Worm (Caenorhabditis elegans) whole organism, L3 larva: Measurements from ENCODE around the gene K08B12.1.

Experiments used
- R02D3.7 ChIP-seq: fragments of 150-350 bp; optimal IDR thresholded peaks from 2 replicates; lab custom pipeline; 2014; ENCODE audit warnings: missing biosample characterization, missing genetic modification characterization
- ama-1 ChIP-seq: fragments of 150-350 bp; optimal IDR thresholded peaks from 2 replicates; lab custom pipeline; 2018
- ceh-16 ChIP-seq: sonication (generic microtip); optimal IDR thresholded peaks from 2 replicates; lab custom pipeline; 2017; ENCODE audit warnings: missing biosample characterization, missing genetic modification characterization
- ceh-28 ChIP-seq: fragments of 150-350 bp; optimal IDR thresholded peaks from 2 replicates; lab custom pipeline; 2014; ENCODE audit warnings: missing biosample characterization, missing genetic modification reagents, missing genetic modification characterization
- egl-27 ChIP-seq: sonication (generic microtip); optimal IDR thresholded peaks from 4 replicates; lab custom pipeline; 2017; ENCODE audit warnings: missing biosample characterization, missing genetic modification reagents, missing genetic modification characterization
- egl-5 ChIP-seq: fragments of 150-350 bp; optimal IDR thresholded peaks from 2 replicates; lab custom pipeline; 2017; ENCODE audit warnings: missing biosample characterization, missing genetic modification reagents, missing genetic modification characterization, inconsistent platforms
- elt-1 ChIP-seq: fragments of 150-350 bp; optimal IDR thresholded peaks from 2 replicates; lab custom pipeline; 2014; ENCODE audit warnings: missing biosample characterization, missing genetic modification characterization
- elt-2 ChIP-seq: sonication (generic microtip); optimal IDR thresholded peaks from 2 replicates; lab custom pipeline; 2016; ENCODE audit warnings: missing genetic modification reagents, mild to moderate bottlenecking, missing genetic modification characterization, missing compliant biosample characterization
- elt-3 ChIP-seq, 3 experiments: fragments of 150-350 bp in 1 of 3; sonication (generic microtip) in 2 of 3; optimal IDR thresholded peaks; 2 replicates in 2 of 3; 4 replicates in 1 of 3; lab custom pipeline; 2014 to 2017; ENCODE audit warnings: missing biosample characterization in 3 of 3, missing genetic modification characterization in 3 of 3
- eor-1 ChIP-seq, 2 experiments: fragments of 150-350 bp; optimal IDR thresholded peaks; 2 replicates each; lab custom pipeline; 2014 to 2018; ENCODE audit warnings: missing biosample characterization in 2 of 2, missing genetic modification characterization in 2 of 2
- fkh-10 ChIP-seq: sonication (generic microtip); optimal IDR thresholded peaks from 2 replicates; lab custom pipeline; 2017; ENCODE audit warnings: missing biosample characterization, missing genetic modification reagents, missing genetic modification characterization
- fkh-2 ChIP-seq: fragments of 150-350 bp; optimal IDR thresholded peaks from 2 replicates; lab custom pipeline; 2014; ENCODE audit warnings: missing biosample characterization, missing genetic modification reagents, missing genetic modification characterization
- fos-1 ChIP-seq: fragments of 150-350 bp; optimal IDR thresholded peaks from 2 replicates; lab custom pipeline; 2014; ENCODE audit warnings: missing biosample characterization, missing genetic modification characterization
- hmg-11 ChIP-seq: sonication (generic microtip); optimal IDR thresholded peaks from 2 replicates; lab custom pipeline; 2016; ENCODE audit warnings: missing genetic modification characterization, missing compliant biosample characterization
- jun-1 ChIP-seq: fragments of 150-350 bp; optimal IDR thresholded peaks from 2 replicates; lab custom pipeline; 2014; ENCODE audit warnings: missing biosample characterization, missing genetic modification reagents, missing genetic modification characterization
- lin-39 ChIP-seq: fragments of 150-350 bp; optimal IDR thresholded peaks from 2 replicates; lab custom pipeline; 2018; ENCODE audit warnings: missing biosample characterization, missing genetic modification reagents, missing genetic modification characterization
- lsy-12 ChIP-seq: sonication (generic microtip); optimal IDR thresholded peaks from 2 replicates; lab custom pipeline; 2016; ENCODE audit warnings: mild to moderate bottlenecking, missing genetic modification characterization, missing compliant biosample characterization
- nfya-1 ChIP-seq: sonication (generic microtip); optimal IDR thresholded peaks from 2 replicates; lab custom pipeline; 2017; ENCODE audit warnings: missing genetic modification characterization, mild to moderate bottlenecking, missing compliant biosample characterization, antibody characterized with exemption, moderate library complexity; ENCODE audit not compliant: insufficient read depth
- nhr-12 ChIP-seq: fragments of 150-350 bp; optimal IDR thresholded peaks from 2 replicates; lab custom pipeline; 2014; ENCODE audit warnings: missing biosample characterization, missing genetic modification characterization
- nhr-237 ChIP-seq: fragments of 150-350 bp; optimal IDR thresholded peaks from 2 replicates; lab custom pipeline; 2014; ENCODE audit warnings: missing biosample characterization, missing genetic modification characterization
- nhr-25 ChIP-seq: sonication (generic microtip); optimal IDR thresholded peaks from 2 replicates; lab custom pipeline; 2017; ENCODE audit warnings: missing biosample characterization, missing genetic modification characterization
- nhr-28 ChIP-seq: fragments of 150-350 bp; optimal IDR thresholded peaks from 2 replicates; lab custom pipeline; 2014; ENCODE audit warnings: missing biosample characterization, missing genetic modification characterization
- nhr-43 ChIP-seq: sonication (generic microtip); optimal IDR thresholded peaks from 2 replicates; lab custom pipeline; 2016; ENCODE audit warnings: mild to moderate bottlenecking, missing genetic modification characterization, missing compliant biosample characterization; ENCODE audit not compliant: poor library complexity, severe bottlenecking
- nhr-67 ChIP-seq: fragments of 150-350 bp; optimal IDR thresholded peaks from 2 replicates; lab custom pipeline; 2014; ENCODE audit warnings: missing biosample characterization, missing genetic modification characterization
- nhr-77 ChIP-seq: fragments of 150-350 bp; optimal IDR thresholded peaks from 2 replicates; lab custom pipeline; 2014; ENCODE audit warnings: missing biosample characterization, missing genetic modification characterization
- pha-4 ChIP-seq: fragments of 150-350 bp; optimal IDR thresholded peaks from 2 replicates; lab custom pipeline; 2014; ENCODE audit warnings: missing biosample characterization, missing genetic modification reagents, missing genetic modification characterization
- pqm-1 ChIP-seq: fragments of 150-350 bp; optimal IDR thresholded peaks from 2 replicates; lab custom pipeline; 2017; ENCODE audit warnings: missing biosample characterization, missing genetic modification characterization, inconsistent platforms
- sea-2 ChIP-seq: fragments of 150-350 bp; sonication (generic microtip); optimal IDR thresholded peaks from 4 replicates; lab custom pipeline; 2014; ENCODE audit warnings: missing biosample characterization, missing genetic modification reagents, missing genetic modification characterization
- skn-1 ChIP-seq: fragments of 150-350 bp; optimal IDR thresholded peaks from 2 replicates; lab custom pipeline; 2014; ENCODE audit warnings: missing biosample characterization, missing genetic modification characterization
- unc-39 ChIP-seq: sonication (generic microtip); optimal IDR thresholded peaks from 4 replicates; lab custom pipeline; 2017; ENCODE audit warnings: missing biosample characterization, missing genetic modification characterization
- unc-62 ChIP-seq: fragments of 150-350 bp; sonication (generic microtip); optimal IDR thresholded peaks from 4 replicates; lab custom pipeline; 2014; ENCODE audit warnings: missing biosample characterization, missing genetic modification reagents, missing genetic modification characterization
- zag-1 ChIP-seq: fragments of 150-350 bp; optimal IDR thresholded peaks from 2 replicates; lab custom pipeline; 2014; ENCODE audit warnings: missing biosample characterization, missing genetic modification characterization
- ztf-4 ChIP-seq: fragments of 150-350 bp; optimal IDR thresholded peaks from 2 replicates; lab custom pipeline; 2014; ENCODE audit warnings: missing biosample characterization, missing genetic modification characterization

K08B12.1 gene

DNA sequence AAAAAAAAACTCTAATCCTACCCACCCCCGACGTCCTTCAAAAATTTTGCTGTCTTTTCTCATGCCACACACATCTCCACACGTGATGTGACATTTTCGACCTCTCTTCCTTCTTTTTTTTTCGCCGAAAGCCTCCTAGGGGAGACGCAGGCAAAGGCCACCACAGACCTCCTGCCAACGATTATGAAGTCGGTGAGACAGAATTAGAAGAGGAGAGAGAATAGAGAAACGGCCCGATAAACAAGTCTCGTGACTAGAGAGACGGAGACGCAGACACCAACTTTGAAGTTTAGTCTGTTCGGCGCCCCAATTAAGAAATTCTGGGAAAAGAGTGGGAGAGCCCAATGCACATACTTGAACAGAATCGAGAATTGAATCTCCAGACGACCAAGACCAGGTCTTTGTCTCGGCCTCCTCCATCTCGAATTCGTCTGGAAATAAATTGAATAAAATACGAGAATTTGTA is 34.6 kb upstream of the K08B12.1 start (continued):
- peak; percentile 5 for TF ChIP-seq fos-1 (tag; lab: Kevin White, UChicago)
- peak; percentile 81 for TF ChIP-seq elt-1 (tag; lab: Kevin White, UChicago)
- TF ChIP-seq nhr-67 (tag; lab: Kevin White, UChicago): no peak
- peak; percentile 56 for TF ChIP-seq unc-39
- peak; percentile 7 to 78 for TF ChIP-seq eor-1 (tag; optimal IDR thresholded peaks at IDR 0.05; lab: Kevin White, UChicago)
- TF ChIP-seq pqm-1 (tag; lab: Kevin White, UChicago): peak; percentile 69
- TF ChIP-seq ceh-28: peak; percentile 89
- peak; percentile 87 for TF ChIP-seq hmg-11 (tag; lab: Kevin White, UChicago)
- peak; percentile 97 for TF ChIP-seq lin-39 (tag; lab: Kevin White, UChicago)
- peak; percentile 61 for TF ChIP-seq sea-2 (GFP tag; lab: Kevin White, UChicago)
- peak; percentile 91 for TF ChIP-seq elt-2 (tag; lab: Kevin White, UChicago)
- no peak for TF ChIP-seq nhr-237
- TF ChIP-seq fkh-10 (GFP tag; lab: Kevin White, UChicago): peak; percentile 97
- peak; percentile 78 for TF ChIP-seq fkh-2 (tag; lab: Kevin White, UChicago)
- no peak for TF ChIP-seq nhr-77 (tag; lab: Kevin White, UChicago)
- TF ChIP-seq jun-1: peak; percentile 95
- TF ChIP-seq egl-5 (tag; lab: Kevin White, UChicago): peak; percentile 98
- TF ChIP-seq zag-1 (tag; lab: Kevin White, UChicago): peak; percentile 69
- peak; percentile 99 for TF ChIP-seq unc-62 (GFP tag; lab: Kevin White, UChicago)
- peak; percentile 95 for TF ChIP-seq egl-27 (tag; lab: Kevin White, UChicago)
- TF ChIP-seq ceh-16: peak; percentile 51
- TF ChIP-seq skn-1: peak; percentile 85
- TF ChIP-seq, all 47 proteins: peak for 36

DNA sequence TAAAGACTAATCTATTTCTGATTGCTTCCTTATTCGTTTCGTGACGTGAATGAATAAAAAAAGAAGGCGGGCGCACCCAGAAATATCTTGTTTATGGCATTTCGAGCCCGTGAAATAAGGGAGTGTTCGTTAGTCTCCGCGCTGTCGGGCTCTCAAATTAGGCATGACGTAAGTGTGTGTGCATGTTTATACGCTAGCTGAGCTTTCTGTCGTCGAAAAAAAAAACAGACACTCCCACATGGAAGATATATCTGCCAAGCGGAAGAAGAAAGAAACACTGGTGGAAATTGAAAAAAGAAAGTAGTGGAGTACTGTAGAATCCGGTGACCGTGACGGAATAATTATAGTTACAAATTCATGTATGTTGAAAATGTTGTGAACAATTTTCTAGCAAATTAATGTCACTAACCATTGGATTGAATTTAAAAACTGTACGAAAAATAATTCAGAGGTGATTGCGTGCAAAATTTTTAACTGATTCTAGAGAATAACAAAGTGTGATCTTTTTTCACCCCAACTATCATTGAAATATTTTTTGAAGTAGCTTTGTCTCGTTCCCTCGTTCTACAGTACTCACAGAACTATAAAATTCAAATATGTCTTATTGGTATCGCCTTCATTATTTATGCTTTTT is 34.1 kb upstream of the K08B12.1 start:
- peak; percentile 11 for TF ChIP-seq ztf-4 (tag; lab: Kevin White, UChicago)
- TF ChIP-seq ama-1 (lab: Kevin White, UChicago): peak; percentile 95
- peak in 1 of 2 experiments; percentile 53 for TF ChIP-seq eor-1 (tag; optimal IDR thresholded peaks at IDR 0.05; lab: Kevin White, UChicago)
- peak in 1 of 3 experiments; percentile 9 for TF ChIP-seq elt-3 (tag; optimal IDR thresholded peaks at IDR 0.05; lab: Kevin White, UChicago)
- TF ChIP-seq nhr-12: no peak
- no peak for TF ChIP-seq egl-27 (tag; lab: Kevin White, UChicago)
- peak; percentile 30 for TF ChIP-seq nhr-43 (tag; lab: Kevin White, UChicago)
- TF ChIP-seq, all 47 proteins: peak for 5

DNA sequence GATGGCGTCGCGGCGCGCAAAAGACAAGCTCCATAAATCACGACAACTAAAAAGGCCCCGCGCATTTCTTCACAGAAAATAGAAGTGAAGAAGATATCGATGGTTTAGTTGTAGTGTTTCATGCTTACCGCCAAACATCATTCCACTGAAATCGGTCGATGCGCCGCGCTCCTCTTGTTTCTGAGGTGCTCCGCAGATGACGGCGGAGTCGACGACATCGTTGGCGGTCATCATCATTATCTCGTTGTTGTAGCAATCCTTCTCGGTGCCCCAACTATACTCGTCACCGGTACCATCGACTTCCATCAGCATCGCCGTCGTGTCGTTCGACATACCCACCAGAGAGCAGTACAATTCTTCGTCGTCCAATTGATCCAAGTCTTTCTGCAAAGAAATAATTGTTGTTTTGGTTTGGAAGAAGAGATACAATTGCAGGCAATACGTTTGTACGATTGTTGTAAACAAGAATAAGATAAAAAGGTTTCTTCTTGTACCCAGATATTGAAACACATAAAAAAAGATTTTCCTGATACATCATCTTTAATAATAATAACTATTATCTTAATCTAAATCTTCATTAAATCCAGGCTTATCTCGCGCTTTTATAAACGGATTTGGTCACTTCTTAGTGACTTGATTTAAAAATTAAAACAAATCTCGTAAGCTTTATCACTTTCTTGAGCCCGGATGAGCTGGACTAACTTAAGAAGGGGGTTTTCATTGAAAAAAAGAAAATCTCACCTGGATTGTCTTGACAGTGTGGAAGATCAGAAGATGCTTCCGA is 33.2 kb upstream of the K08B12.1 start:
- TF ChIP-seq ztf-4 (tag; lab: Kevin White, UChicago) (peak; percentile 8), ama-1 (lab: Kevin White, UChicago) (peak; percentile 92), nfya-1 (tag; lab: Kevin White, UChicago) (no peak), ceh-28 (no peak), R02D3.7 (tag; lab: Kevin White, UChicago) (no peak), nhr-28 (tag; lab: Kevin White, UChicago) (no peak), nhr-237 (no peak), jun-1 (no peak), elt-2 (tag; lab: Kevin White, UChicago) (no peak), nhr-25 (tag; lab: Kevin White, UChicago) (peak; percentile 15), egl-27 (tag; lab: Kevin White, UChicago) (no peak), lin-39 (tag; lab: Kevin White, UChicago) (peak; percentile 46), fos-1 (tag; lab: Kevin White, UChicago) (no peak), nhr-43 (tag; lab: Kevin White, UChicago) (no peak), pha-4 (peak; percentile 28)
- TF ChIP-seq, all 47 proteins: peak for 5

DNA sequence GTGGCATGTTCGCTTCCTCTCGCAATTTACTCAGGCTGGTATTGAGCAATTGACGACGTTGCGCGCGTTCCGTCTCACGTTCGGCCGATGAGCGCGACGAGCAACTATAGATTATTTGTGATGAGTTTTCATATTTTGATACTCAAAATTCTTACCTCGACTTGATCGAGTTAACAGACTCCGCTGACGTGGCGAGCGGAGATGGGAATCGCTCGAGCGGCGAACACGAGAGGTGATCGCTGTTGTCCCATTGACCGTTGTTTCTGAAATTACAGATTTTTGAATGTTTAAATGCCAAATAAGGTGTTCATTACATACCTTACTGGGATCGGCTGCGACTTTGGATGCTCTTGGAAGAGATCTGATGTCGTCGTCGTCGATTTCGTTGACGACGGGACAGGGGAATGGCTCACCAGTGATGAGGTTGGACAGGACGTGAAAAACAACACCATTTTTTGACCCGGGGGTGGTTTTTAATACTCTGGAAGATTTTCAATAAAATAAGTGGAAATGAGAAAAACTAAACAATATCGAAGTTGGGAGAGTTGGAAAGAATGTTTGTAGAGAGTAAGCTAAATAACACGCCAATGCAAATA is 32.5 kb upstream of the K08B12.1 start, which contains the start of gene W06H8.6:
Gene W06H8.6 (minus strand): TSS at position 481 of the 596 bp plus-strand sequence.
- peak; percentile 35 for TF ChIP-seq lsy-12 (tag; lab: Kevin White, UChicago)
- no peak for TF ChIP-seq nhr-28 (tag; lab: Kevin White, UChicago)
- no peak for TF ChIP-seq fkh-2 (tag; lab: Kevin White, UChicago)
- peak; percentile 28 for TF ChIP-seq egl-5 (tag; lab: Kevin White, UChicago)
- peak; percentile 24 for TF ChIP-seq jun-1
- TF ChIP-seq pha-4: peak; percentile 52
- TF ChIP-seq ama-1 (lab: Kevin White, UChicago): peak; percentile 87
- TF ChIP-seq nhr-43 (tag; lab: Kevin White, UChicago): peak; percentile 34
